Worm (Caenorhabditis elegans) whole organism, L3 larva: Measurements from ENCODE around the gene nhr-202.
A peak's percentile ranks its signal among the peaks of the same experiment; 100 is the strongest.

ENCODE experiments used
- ZK546.5 ChIP-seq: sonication (generic microtip); optimal IDR thresholded peaks from 2 replicates; lab custom pipeline; 2017; ENCODE audit warnings: missing biosample characterization, missing genetic modification characterization
- aly-2 ChIP-seq: fragments of 150-350 bp; optimal IDR thresholded peaks from 2 replicates; lab custom pipeline; 2014; ENCODE audit warnings: missing biosample characterization, missing genetic modification characterization
- ama-1 ChIP-seq: fragments of 150-350 bp; optimal IDR thresholded peaks from 2 replicates; lab custom pipeline; 2018
- ceh-82 ChIP-seq: fragments of 150-350 bp; optimal IDR thresholded peaks from 2 replicates; lab custom pipeline; 2014; ENCODE audit warnings: missing biosample characterization, missing genetic modification characterization
- ceh-9 ChIP-seq: sonication (generic microtip); optimal IDR thresholded peaks from 2 replicates; lab custom pipeline; 2018; ENCODE audit warnings: missing biosample characterization, missing genetic modification characterization
- daf-12 ChIP-seq: fragments of 150-350 bp; optimal IDR thresholded peaks from 2 replicates; lab custom pipeline; 2014; ENCODE audit warnings: missing biosample characterization, missing genetic modification reagents, missing genetic modification characterization
- elt-2 ChIP-seq: sonication (generic microtip); optimal IDR thresholded peaks from 2 replicates; lab custom pipeline; 2016; ENCODE audit warnings: missing genetic modification reagents, mild to moderate bottlenecking, missing genetic modification characterization, missing compliant biosample characterization
- elt-3 ChIP-seq, 3 experiments: fragments of 150-350 bp in 1 of 3; sonication (generic microtip) in 2 of 3; optimal IDR thresholded peaks; 2 replicates in 2 of 3; 4 replicates in 1 of 3; lab custom pipeline; 2014 to 2017; ENCODE audit warnings: missing biosample characterization in 3 of 3, missing genetic modification characterization in 3 of 3
- eor-1 ChIP-seq, 2 experiments: fragments of 150-350 bp; optimal IDR thresholded peaks; 2 replicates each; lab custom pipeline; 2014 to 2018; ENCODE audit warnings: missing biosample characterization in 2 of 2, missing genetic modification characterization in 2 of 2
- fkh-10 ChIP-seq: sonication (generic microtip); optimal IDR thresholded peaks from 2 replicates; lab custom pipeline; 2017; ENCODE audit warnings: missing biosample characterization, missing genetic modification reagents, missing genetic modification characterization
- fos-1 ChIP-seq: fragments of 150-350 bp; optimal IDR thresholded peaks from 2 replicates; lab custom pipeline; 2014; ENCODE audit warnings: missing biosample characterization, missing genetic modification characterization
- hmg-11 ChIP-seq: sonication (generic microtip); optimal IDR thresholded peaks from 2 replicates; lab custom pipeline; 2016; ENCODE audit warnings: missing genetic modification characterization, missing compliant biosample characterization
- jun-1 ChIP-seq: fragments of 150-350 bp; optimal IDR thresholded peaks from 2 replicates; lab custom pipeline; 2014; ENCODE audit warnings: missing biosample characterization, missing genetic modification reagents, missing genetic modification characterization
- lin-15B ChIP-seq: fragments of 150-350 bp; optimal IDR thresholded peaks from 2 replicates; lab custom pipeline; 2014; ENCODE audit warnings: missing biosample characterization, missing genetic modification characterization
- lin-39 ChIP-seq: fragments of 150-350 bp; optimal IDR thresholded peaks from 2 replicates; lab custom pipeline; 2018; ENCODE audit warnings: missing biosample characterization, missing genetic modification reagents, missing genetic modification characterization
- lsy-12 ChIP-seq: sonication (generic microtip); optimal IDR thresholded peaks from 2 replicates; lab custom pipeline; 2016; ENCODE audit warnings: mild to moderate bottlenecking, missing genetic modification characterization, missing compliant biosample characterization
- mdl-1 ChIP-seq: fragments of 150-350 bp; optimal IDR thresholded peaks from 2 replicates; lab custom pipeline; 2014; ENCODE audit warnings: missing biosample characterization, missing genetic modification characterization
- nfya-1 ChIP-seq: sonication (generic microtip); optimal IDR thresholded peaks from 2 replicates; lab custom pipeline; 2017; ENCODE audit warnings: missing genetic modification characterization, mild to moderate bottlenecking, missing compliant biosample characterization, antibody characterized with exemption, moderate library complexity; ENCODE audit not compliant: insufficient read depth
- nhr-12 ChIP-seq: fragments of 150-350 bp; optimal IDR thresholded peaks from 2 replicates; lab custom pipeline; 2014; ENCODE audit warnings: missing biosample characterization, missing genetic modification characterization
- nhr-237 ChIP-seq: fragments of 150-350 bp; optimal IDR thresholded peaks from 2 replicates; lab custom pipeline; 2014; ENCODE audit warnings: missing biosample characterization, missing genetic modification characterization
- nhr-76 ChIP-seq: fragments of 150-350 bp; sonication (generic microtip); optimal IDR thresholded peaks from 5 replicates; lab custom pipeline; 2014; ENCODE audit warnings: missing biosample characterization, missing genetic modification characterization
- pha-4 ChIP-seq: fragments of 150-350 bp; optimal IDR thresholded peaks from 2 replicates; lab custom pipeline; 2014; ENCODE audit warnings: missing biosample characterization, missing genetic modification reagents, missing genetic modification characterization
- pqm-1 ChIP-seq: fragments of 150-350 bp; optimal IDR thresholded peaks from 2 replicates; lab custom pipeline; 2017; ENCODE audit warnings: missing biosample characterization, missing genetic modification characterization, inconsistent platforms
- tbx-2 ChIP-seq: sonication (generic microtip); optimal IDR thresholded peaks from 2 replicates; lab custom pipeline; 2016; ENCODE audit warnings: mild to moderate bottlenecking, missing genetic modification characterization, missing compliant biosample characterization
- unc-39 ChIP-seq: sonication (generic microtip); optimal IDR thresholded peaks from 4 replicates; lab custom pipeline; 2017; ENCODE audit warnings: missing biosample characterization, missing genetic modification characterization
- unc-62 ChIP-seq: fragments of 150-350 bp; sonication (generic microtip); optimal IDR thresholded peaks from 4 replicates; lab custom pipeline; 2014; ENCODE audit warnings: missing biosample characterization, missing genetic modification reagents, missing genetic modification characterization
- zag-1 ChIP-seq: fragments of 150-350 bp; optimal IDR thresholded peaks from 2 replicates; lab custom pipeline; 2014; ENCODE audit warnings: missing biosample characterization, missing genetic modification characterization
- ztf-11 ChIP-seq: fragments of 150-350 bp; optimal IDR thresholded peaks from 2 replicates; lab custom pipeline; 2014; ENCODE audit warnings: missing biosample characterization, missing genetic modification characterization
- ztf-4 ChIP-seq: fragments of 150-350 bp; optimal IDR thresholded peaks from 2 replicates; lab custom pipeline; 2014; ENCODE audit warnings: missing biosample characterization, missing genetic modification characterization

nhr-202 gene

DNA sequence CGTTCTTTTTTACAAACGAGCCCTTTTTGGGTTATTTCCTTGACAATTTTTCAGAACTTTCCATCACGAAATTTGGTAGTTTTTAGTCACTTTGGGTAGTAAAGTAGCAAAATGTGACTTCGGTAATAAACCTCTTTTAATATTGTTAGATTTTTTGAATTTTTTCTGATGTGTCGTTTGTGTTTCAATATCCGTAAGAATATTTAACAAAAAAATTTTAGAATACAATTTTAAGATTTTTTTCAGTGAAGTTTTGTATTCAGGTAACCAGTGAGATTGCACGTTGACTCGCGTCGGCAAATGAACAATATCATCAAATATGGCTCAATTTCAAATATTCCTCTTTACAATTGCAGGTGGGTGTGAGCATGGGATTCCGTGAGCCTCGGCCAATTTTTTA lies 10.2 kb downstream of the nhr-202 start, which contains the start of gene srt-31:
Gene srt-31, plus strand, starts transcription at position 301 of the 400 bp plus-strand sequence.
- TF ChIP-seq lin-39 (tag; lab: Kevin White, UChicago): no peak
- TF ChIP-seq daf-12 (tag; lab: Kevin White, UChicago): no peak
- TF ChIP-seq ZK546.5 (tag; lab: Kevin White, UChicago): no peak
- TF ChIP-seq mdl-1 (tag; lab: Kevin White, UChicago): no peak

DNA sequence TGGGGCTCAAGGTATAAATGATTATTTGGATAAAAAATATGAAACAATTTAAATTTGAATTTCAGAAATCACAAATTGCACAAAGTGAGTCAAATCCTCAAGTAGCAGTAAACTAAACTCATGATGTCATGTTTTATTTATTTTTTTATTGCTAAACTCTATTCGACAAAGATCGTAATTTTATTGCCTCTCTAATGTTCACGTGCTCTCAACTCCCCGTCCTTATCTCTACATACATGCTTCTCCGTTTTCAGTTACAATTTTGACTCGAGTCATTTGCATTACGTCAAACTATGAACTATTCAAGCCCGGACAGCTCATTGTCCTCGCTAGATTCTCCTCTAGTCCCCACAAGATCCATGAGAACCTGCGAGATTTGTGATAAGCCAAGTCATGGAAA lies 12.1 kb downstream of the nhr-202 start, which contains the start of gene nhr-99:
Gene nhr-99, plus strand, starts transcription at position 263 of the 400 bp plus-strand sequence.
- TF ChIP-seq pqm-1 (tag; lab: Kevin White, UChicago) (peak; percentile 85), ceh-9 (tag; lab: Kevin White, UChicago) (no peak), fos-1 (tag; lab: Kevin White, UChicago) (no peak), lin-15B (tag; lab: Kevin White, UChicago) (no peak), fkh-10 (no peak), nhr-237 (tag; lab: Kevin White, UChicago) (no peak), aly-2 (tag; lab: Kevin White, UChicago) (no peak), nhr-12 (tag; lab: Kevin White, UChicago) (no peak), elt-3 (tag; optimal IDR thresholded peaks at IDR 0.05; lab: Kevin White, UChicago) (no peak), elt-2 (tag; lab: Kevin White, UChicago) (peak; percentile 73), jun-1 (tag; lab: Kevin White, UChicago) (peak; percentile 62), ama-1 (lab: Kevin White, UChicago) (no peak), unc-62 (GFP tag; lab: Kevin White, UChicago) (no peak), lsy-12 (tag; lab: Kevin White, UChicago) (no peak), ztf-4 (tag; lab: Kevin White, UChicago) (no peak), ceh-82 (tag; lab: Kevin White, UChicago) (no peak), zag-1 (tag; lab: Kevin White, UChicago) (no peak), mdl-1 (tag; lab: Kevin White, UChicago) (no peak), hmg-11 (no peak), ztf-11 (tag; lab: Kevin White, UChicago) (no peak), pha-4 (tag; lab: Kevin White, UChicago) (peak; percentile 38)

DNA sequence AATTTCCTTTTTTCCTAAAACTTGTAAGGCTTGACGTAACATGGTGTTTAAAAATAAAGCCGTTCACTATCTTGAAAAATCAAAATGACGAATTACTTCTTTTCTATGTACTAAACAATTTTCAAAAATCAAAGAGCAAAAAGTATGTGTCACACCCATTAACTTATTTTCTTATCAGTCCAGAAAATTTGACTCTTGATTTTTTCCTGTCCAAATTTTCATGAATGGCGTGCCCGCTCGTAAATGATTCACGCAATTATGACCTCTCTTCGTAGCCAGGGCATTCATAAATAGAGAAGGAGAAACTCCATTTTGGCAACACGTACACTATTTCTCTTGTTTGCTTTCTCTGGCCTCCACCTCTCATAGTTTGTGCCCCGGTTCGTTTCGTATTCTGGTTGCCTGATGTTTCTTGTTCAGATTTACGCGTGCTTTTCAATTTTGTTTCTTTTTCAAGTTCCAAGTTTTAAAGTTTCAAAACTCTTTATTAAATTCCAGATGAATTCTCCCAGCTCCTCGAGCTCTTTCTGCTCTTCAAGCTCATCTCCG lies 15.3 kb downstream of the nhr-202 start, which contains the start of gene nhr-55:
Gene nhr-55, plus strand, starts transcription at position 499 of the 549 bp plus-strand sequence.
- TF ChIP-seq jun-1 (tag; lab: Kevin White, UChicago) (peak; percentile 56), pha-4 (tag; lab: Kevin White, UChicago) (peak; percentile 70), elt-2 (tag; lab: Kevin White, UChicago) (peak; percentile 82), fkh-10 (no peak), pqm-1 (tag; lab: Kevin White, UChicago) (peak; percentile 90)

DNA sequence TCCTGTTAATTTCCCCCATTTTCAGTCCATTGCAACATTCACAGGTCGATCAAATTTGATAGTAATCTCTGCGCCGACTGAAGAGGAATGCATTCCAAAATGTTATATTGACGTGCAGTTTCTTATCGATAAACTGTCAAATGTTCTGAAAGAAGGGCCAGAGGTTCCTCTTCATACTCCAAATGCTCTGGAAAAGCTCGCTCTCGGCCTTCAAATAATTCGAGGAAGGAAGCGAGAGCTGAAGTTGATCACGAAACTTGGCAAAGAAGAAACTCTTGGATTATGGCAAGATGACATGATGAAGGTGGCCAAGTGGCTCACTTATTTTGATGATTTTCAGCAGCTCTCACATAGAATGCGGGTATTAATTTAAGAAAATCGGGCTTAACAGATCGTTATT lies 16.7 kb downstream of the nhr-202 start:
- TF ChIP-seq unc-39 (tag; lab: Kevin White, UChicago): no peak
- TF ChIP-seq, all 47 proteins: peak for 0

DNA sequence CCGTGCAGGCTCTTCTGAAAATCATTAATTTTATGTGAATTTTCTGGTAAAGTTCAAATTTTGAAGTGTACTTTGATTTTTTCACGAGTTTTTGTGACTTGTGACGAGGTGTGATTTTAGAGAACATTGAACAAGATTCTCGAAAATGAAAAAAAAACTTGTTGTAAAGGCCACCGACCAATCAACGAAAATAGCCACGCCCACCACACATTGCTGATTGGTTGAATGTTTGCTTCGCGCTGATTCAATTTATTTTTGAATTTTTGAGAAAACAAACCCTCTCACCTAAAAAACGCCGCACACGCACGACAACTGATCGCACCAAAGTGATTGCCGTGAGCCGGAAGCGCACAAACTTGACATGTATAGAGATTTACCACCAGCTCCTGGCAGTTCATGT lies 20.5 kb downstream of the nhr-202 start:
- TF ChIP-seq pqm-1 (tag; lab: Kevin White, UChicago) (peak; percentile 0), nfya-1 (tag; lab: Kevin White, UChicago) (peak; percentile 74), lin-39 (tag; lab: Kevin White, UChicago) (no peak)
- TF ChIP-seq, all 47 proteins: peak for 2

DNA sequence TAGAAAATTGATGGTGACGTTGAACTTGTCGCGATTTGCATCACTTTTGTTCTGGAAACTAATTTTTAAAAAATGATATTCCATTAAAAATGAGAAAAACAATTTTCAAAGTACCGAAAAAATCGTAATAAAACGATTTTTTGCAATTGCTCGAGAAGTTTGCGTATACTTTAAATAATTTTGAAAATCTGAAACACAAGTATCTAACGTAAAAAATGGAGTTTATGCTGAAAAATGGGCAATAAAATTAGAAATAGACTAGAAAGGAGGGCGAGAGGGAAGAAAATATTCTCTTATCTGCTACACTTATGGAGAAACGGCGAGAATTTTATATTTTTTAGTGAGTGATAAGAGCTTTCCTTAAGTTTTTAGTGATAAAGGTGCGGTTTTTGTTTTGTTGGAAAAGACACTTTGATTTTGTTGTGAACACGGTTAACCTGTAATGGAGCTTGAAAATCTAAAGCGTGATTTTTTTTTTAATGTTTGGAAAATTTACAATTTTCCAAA lies 21.0 kb downstream of the nhr-202 start, which contains the start of gene nhr-130:
Gene nhr-130, minus strand, starts transcription at position 51 of the 507 bp plus-strand sequence.
- peak; percentile 77 for TF ChIP-seq pqm-1 (tag; lab: Kevin White, UChicago)
- peak; percentile 20 for TF ChIP-seq pha-4 (tag; lab: Kevin White, UChicago)
- TF ChIP-seq nhr-76 (tag; lab: Kevin White, UChicago): no peak
- TF ChIP-seq eor-1 (tag; optimal IDR thresholded peaks at IDR 0.05; lab: Kevin White, UChicago): no peak
- peak; percentile 90 for TF ChIP-seq elt-2 (tag; lab: Kevin White, UChicago)
- TF ChIP-seq tbx-2 (tag; lab: Kevin White, UChicago): no peak
